Worm (Caenorhabditis elegans) whole organism, L1 larva: ENCODE measurements around the gene grd-14.

Source experiments
- ama-1 ChIP-seq: fragments of 150-350 bp; optimal IDR thresholded peaks from 2 replicates; lab custom pipeline; 2014
- blmp-1 ChIP-seq: fragments of 150-350 bp; optimal IDR thresholded peaks from 2 replicates; lab custom pipeline; 2014; ENCODE audit warnings: missing biosample characterization, missing genetic modification characterization
- egl-13 ChIP-seq: sonication (generic microtip); optimal IDR thresholded peaks from 2 replicates; lab custom pipeline; 2016; ENCODE audit warnings: missing genotype, missing genetic modification reagents, missing genetic modification characterization, missing compliant biosample characterization
- nhr-237 ChIP-seq: fragments of 150-350 bp; optimal IDR thresholded peaks from 2 replicates; lab custom pipeline; 2014; ENCODE audit warnings: missing biosample characterization, missing genetic modification characterization
- skn-1 ChIP-seq: fragments of 150-350 bp; optimal IDR thresholded peaks from 2 replicates; lab custom pipeline; 2014; ENCODE audit warnings: missing biosample characterization, missing genetic modification characterization
- unc-98 ChIP-seq: fragments of 200-800 bp; sonication (Bioruptor generic); IDR thresholded peaks from 2 replicates; pipeline ENCODE4 v1.3.6; 2022; ENCODE audit warnings: missing genetic modification characterization, missing compliant biosample characterization

DNA sequence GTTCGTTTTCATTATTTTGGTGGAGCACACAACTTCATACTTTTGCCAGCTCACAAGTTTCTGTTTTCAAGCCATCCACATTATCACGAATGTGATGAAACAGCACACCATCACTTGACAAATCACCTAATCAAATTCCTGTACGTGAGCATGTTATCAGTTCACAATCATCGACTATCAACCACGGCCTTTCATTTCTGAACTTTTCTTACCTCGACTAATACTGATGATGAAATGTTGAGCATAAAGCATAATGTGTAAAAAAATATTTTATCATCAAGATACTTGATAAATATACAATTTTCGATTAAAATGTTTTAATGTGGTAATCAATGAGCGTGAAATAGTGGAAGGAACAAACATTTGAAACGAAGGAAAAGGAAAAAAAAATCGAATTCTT lies 26.4 kb upstream of the grd-14 start:
- TF ChIP-seq blmp-1 (no peak), egl-13 (tag; lab: Kevin White, UChicago) (no peak), ama-1 (lab: Kevin White, UChicago) (no peak), skn-1 (no peak), unc-98 (GFP tag; lab: Robert Waterston, UW) (no peak), nhr-237 (no peak)
